Worm (Caenorhabditis elegans) whole organism, early embryonic: ENCODE measurements around the gene sam-10.

Experiments used
- ama-1 ChIP-seq: fragments of 150-350 bp; optimal IDR thresholded peaks from 2 replicates; lab custom pipeline; 2014
- ceh-36 ChIP-seq: sonication (generic microtip); optimal IDR thresholded peaks from 2 replicates; lab custom pipeline; 2016; ENCODE audit warnings: missing genetic modification characterization, inconsistent platforms, missing compliant biosample characterization

DNA sequence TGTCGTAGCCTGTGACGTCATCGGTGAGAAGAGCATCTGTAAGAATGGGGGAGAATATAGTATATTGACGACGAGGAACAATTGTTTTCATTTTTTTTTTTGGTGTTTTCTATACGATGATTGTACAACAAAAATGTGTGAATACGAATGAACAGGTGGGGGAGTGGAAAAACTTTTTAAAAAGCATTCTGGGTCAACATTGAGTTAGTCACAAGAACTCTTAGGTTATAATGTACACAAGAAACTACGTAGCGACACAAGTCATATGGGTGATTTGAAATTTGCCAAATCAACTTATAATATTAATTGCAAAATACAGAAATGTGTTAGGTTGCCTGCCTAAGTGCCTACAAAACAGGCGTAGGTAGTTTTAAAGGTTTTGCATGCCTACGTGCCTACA is 46.2 kb downstream of the sam-10 start:
- TF ChIP-seq ceh-36 (tag; lab: Kevin White, UChicago) (no peak), ama-1 (no peak)
